Fruit fly (Drosophila melanogaster): ENCODE results near the gene CG34057.
A peak's percentile ranks its signal among the peaks of the same experiment; 100 is the strongest.

Gene CG34057

DNA sequence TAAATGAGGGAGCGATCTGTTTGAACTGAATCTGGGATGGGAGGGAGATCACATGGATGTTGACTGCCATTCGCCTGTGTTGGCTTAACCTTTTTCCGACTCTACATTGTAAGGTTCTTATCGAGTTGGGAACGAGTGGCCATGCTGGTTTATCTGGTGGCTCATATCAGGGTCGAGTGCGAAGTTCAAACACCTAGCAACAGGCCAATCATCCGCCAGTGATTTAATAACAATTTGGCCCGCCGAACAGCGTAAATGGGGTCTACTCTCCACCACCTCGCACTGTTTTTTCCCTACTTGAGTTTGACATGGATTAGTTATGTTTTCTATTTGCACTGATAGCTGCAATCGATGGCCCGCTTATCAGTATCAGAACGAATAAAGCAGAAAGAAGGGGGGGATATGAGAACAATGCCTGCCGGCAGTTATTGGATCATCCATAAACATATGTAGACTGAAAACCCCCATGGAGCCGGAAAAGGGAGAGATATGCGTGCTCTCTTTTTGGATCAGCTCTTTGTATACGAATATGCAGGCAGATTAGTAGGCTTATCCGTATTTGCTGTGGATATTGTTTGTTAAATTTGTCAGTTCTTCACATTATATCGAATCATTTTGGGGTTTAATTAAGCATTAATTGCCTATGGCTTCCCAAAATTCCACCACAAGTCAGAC is 9.6 kb upstream of the CG34057 start:
- peak; percentile 24 for TF ChIP-seq CG12768 (GFP tag; optimal IDR thresholded peaks at IDR 0.05)
- TF ChIP-seq pad (GFP tag; optimal IDR thresholded peaks at IDR 0.05) = peak; percentile 7
- no peak for TF ChIP-seq toe (GFP tag; optimal IDR thresholded peaks at IDR 0.05)
- TF ChIP-seq CG7045 (GFP tag; optimal IDR thresholded peaks at IDR 0.05) = peak; percentile 1
- no peak for TF ChIP-seq ovo (GFP tag; optimal IDR thresholded peaks at IDR 0.05)

DNA sequence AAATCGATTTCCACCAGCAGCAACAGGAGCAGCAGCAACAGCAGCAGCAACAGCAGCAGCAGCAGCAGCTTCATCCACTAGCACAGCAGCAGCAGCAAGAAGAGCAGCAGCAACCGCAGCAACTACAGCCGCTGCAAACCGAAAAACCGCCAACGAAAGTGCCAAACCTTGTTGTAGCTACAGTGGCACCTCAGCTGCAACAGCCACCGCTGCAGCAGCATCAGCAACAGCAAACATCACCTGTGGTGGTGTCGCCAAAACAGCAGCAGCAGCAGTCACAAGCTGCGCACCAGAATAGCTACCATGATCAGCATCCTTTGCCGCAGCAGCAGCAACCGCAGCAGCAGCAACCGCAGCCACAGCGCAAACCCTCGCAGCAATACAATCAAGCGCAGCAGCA is 8.8 kb upstream of the CG34057 start:
- TF ChIP-seq bab1 (GFP tag; optimal IDR thresholded peaks at IDR 0.05) = no peak
- TF ChIP-seq Clk (GFP tag; optimal IDR thresholded peaks at IDR 0.05) = no peak
- no peak for TF ChIP-seq pad (GFP tag; optimal IDR thresholded peaks at IDR 0.05)

DNA sequence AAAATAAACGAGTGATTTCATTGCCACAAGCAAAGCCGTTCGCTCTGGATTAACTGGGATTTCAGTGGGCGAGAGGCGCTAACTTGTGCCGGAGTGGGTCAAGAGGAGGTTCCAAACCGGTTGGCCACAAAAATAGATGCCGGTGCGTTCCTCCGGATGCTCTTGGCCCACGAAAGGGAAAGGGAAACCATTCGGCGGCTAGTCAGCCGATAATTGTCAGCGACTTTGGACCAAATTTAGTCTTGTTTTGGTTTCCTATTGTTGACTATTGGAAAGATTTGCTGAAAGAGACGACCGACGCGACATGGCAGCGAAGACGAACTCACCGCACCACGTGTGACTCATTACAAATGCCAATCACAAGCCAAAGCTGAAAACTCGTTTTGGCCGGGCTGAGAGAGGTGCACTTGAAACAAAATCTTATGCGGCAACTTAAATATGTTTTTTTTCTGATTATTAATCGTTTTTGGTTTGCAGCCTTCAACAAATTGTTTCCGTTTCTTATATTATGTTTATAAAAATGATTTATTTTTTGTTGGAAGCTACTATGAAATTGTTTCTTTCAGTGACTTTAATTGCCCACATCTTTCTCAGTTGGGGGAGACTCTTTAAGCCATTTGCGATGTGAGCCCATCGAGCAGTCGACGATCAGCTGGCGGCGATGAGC is 1.7 kb upstream of the CG34057 start, which contains the start of gene CG34056:
Gene CG34056, plus strand, starts transcription at position 638 of the 667 bp plus-strand sequence.
- TF ChIP-seq Mnt (GFP tag; optimal IDR thresholded peaks at IDR 0.05) = no peak
- TF ChIP-seq CG7045 (GFP tag; optimal IDR thresholded peaks at IDR 0.05) = peak; percentile 90
- no peak for TF ChIP-seq CG1620 (GFP tag; optimal IDR thresholded peaks at IDR 0.05)
- TF ChIP-seq Clk (GFP tag; optimal IDR thresholded peaks at IDR 0.05) = peak; percentile 64
- TF ChIP-seq CG12768 (GFP tag; optimal IDR thresholded peaks at IDR 0.05) = peak; percentile 90
- peak; percentile 88 for TF ChIP-seq CG33017 (tag; optimal IDR thresholded peaks at IDR 0.05)
- TF ChIP-seq cnc (optimal IDR thresholded peaks at IDR 0.05) = no peak
- peak; percentile 81 for TF ChIP-seq toe (GFP tag; optimal IDR thresholded peaks at IDR 0.05)
- TF ChIP-seq CG14711 (tag; optimal IDR thresholded peaks at IDR 0.05) = peak; percentile 80
- TF ChIP-seq Hr96 (GFP tag; optimal IDR thresholded peaks at IDR 0.05) = peak; percentile 63
- TF ChIP-seq cic (GFP tag; optimal IDR thresholded peaks at IDR 0.05) = no peak
- TF ChIP-seq CG11617 (GFP tag; optimal IDR thresholded peaks at IDR 0.05) = no peak
- TF ChIP-seq CG7101 (tag; optimal IDR thresholded peaks at IDR 0.05) = peak; percentile 79
- TF ChIP-seq tj (GFP tag; optimal IDR thresholded peaks at IDR 0.05) = peak; percentile 4
- no peak for TF ChIP-seq Crg-1 (GFP tag; optimal IDR thresholded peaks at IDR 0.05)
- peak; percentile 97 for TF ChIP-seq kay (GFP tag; ENCODE audit: borderline replicate concordance)
- peak; percentile 34 for TF ChIP-seq pad (GFP tag; optimal IDR thresholded peaks at IDR 0.05)
- TF ChIP-seq ovo (GFP tag; optimal IDR thresholded peaks at IDR 0.05) = no peak
- TF ChIP-seq CG5204 (GFP tag; optimal IDR thresholded peaks at IDR 0.05) = peak; percentile 69
- peak; percentile 71 for TF ChIP-seq bab1 (GFP tag; optimal IDR thresholded peaks at IDR 0.05)

DNA sequence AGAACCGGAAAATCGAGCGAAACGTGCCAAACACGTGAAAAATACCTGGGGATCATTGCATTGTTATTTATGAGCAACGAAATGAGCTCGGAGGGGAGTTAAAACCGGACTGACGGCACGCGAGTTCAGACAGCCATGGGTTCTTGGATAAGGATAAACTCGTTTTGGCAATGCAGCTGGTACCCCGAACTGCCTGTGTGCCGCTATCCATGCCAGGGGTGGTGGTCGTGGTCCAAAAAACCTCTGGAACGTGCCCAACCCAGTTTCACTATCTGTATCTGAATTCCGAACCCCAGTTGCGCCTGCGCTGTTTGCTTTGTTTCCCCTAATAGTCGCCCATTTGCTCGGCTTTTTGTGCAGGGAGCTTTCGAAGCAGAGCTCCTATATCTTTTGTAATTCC is 2.1 kb downstream of the CG34057 start:
- TF ChIP-seq CG14711 (tag; optimal IDR thresholded peaks at IDR 0.05) = no peak
- TF ChIP-seq CG5204 (GFP tag; optimal IDR thresholded peaks at IDR 0.05) = no peak
- no peak for TF ChIP-seq Crg-1 (GFP tag; optimal IDR thresholded peaks at IDR 0.05)
- TF ChIP-seq pad (GFP tag; optimal IDR thresholded peaks at IDR 0.05) = no peak
- TF ChIP-seq CG1620 (GFP tag; optimal IDR thresholded peaks at IDR 0.05) = no peak
- no peak for TF ChIP-seq CG7045 (GFP tag; optimal IDR thresholded peaks at IDR 0.05)
- no peak for TF ChIP-seq cic (GFP tag; optimal IDR thresholded peaks at IDR 0.05)
- no peak for TF ChIP-seq Hr96 (GFP tag; optimal IDR thresholded peaks at IDR 0.05)
- TF ChIP-seq cnc (optimal IDR thresholded peaks at IDR 0.05) = no peak
- TF ChIP-seq bab1 (GFP tag; optimal IDR thresholded peaks at IDR 0.05) = no peak
- no peak for TF ChIP-seq Clk (GFP tag; optimal IDR thresholded peaks at IDR 0.05)

DNA sequence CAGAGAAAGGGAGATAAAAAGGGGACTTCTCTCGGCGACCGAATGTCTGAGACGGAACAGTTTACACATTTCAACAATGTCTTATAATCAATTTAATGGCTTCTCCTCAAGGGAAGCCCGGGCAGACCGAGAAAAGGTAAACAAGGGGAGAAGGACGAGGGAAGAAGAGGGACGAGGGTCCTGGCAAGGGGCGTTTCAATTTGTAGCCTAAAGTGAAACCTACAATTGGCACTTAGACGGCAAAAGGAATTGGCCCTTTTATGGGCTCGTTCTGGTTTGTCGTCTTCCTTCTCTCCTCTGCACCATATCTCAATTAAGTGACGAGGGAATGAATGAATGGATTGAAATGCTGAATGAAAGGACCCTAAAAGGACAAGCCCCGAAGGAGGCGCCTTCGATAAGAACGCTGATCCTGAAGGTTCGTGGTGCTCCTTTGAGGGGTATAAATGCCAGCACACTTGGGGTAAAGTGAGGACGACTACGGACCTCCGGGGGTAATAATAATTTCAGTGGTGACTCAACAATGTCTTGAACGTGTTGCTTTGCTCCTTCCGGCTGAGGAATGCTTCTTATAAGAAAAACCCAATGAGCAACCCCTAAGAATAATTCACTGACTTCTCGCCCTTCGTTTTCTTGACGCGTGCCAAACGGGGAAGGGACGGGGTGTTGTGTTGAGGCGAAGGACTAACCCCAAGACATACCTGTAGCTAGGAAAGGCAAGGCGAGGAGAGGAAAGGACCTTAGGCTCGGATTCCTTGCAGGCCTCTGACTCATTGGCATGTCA is 3.5 kb downstream of the CG34057 start:
- TF ChIP-seq Clk (GFP tag; optimal IDR thresholded peaks at IDR 0.05) = no peak
- no peak for TF ChIP-seq bab1 (GFP tag; optimal IDR thresholded peaks at IDR 0.05)

DNA sequence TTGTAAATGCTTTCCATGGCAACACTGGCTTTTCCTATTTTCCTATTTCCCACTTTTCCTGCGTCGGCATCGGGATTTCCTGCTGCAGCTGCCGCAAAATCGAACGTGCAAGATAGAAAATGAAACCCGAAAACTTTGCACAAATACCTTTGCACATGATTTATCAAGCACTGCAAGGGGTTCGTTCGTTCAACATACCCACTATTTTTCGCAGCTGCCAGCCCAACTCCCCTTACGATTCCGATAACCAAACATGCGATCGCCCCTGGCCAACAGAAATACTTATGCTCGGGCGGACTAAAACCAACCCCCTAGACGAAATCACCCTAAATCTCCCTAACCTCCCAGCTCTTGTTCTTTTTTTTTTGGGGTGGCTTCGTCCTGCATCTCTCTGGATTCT is 4.3 kb downstream of the CG34057 start:
- no peak for TF ChIP-seq Hr96 (GFP tag; optimal IDR thresholded peaks at IDR 0.05)
- TF ChIP-seq cic (GFP tag; optimal IDR thresholded peaks at IDR 0.05) = no peak
- TF ChIP-seq tj (GFP tag; optimal IDR thresholded peaks at IDR 0.05) = no peak
- TF ChIP-seq kay (GFP tag; ENCODE audit: borderline replicate concordance) = no peak
- TF ChIP-seq CG7045 (GFP tag; optimal IDR thresholded peaks at IDR 0.05) = no peak
- no peak for TF ChIP-seq CG1620 (GFP tag; optimal IDR thresholded peaks at IDR 0.05)
- no peak for TF ChIP-seq CG5204 (GFP tag; optimal IDR thresholded peaks at IDR 0.05)
- TF ChIP-seq pad (GFP tag; optimal IDR thresholded peaks at IDR 0.05) = no peak
- TF ChIP-seq Mnt (GFP tag; optimal IDR thresholded peaks at IDR 0.05) = no peak
- no peak for TF ChIP-seq ovo (GFP tag; optimal IDR thresholded peaks at IDR 0.05)
- no peak for TF ChIP-seq cnc (optimal IDR thresholded peaks at IDR 0.05)

DNA sequence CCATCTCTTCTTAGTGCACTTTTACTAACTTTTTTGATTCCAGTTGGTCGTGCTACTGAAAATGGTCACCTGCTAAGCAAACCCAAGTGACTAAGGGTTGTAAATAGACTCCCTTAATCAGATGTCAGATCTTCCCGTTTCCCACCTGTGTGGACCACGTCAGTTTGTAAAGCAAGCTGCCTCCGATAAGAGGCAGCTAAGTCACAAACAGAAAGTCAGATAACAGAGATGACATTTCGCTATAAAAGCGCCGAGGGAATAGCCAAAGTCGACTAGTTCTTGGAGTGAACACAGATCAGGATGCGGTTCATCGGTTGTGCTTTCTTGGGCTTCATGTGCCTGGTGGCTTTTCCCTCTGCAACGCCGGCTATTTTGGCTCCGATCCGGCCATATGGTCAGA is 5.4 kb downstream of the CG34057 start, which contains the start of gene mat:
Gene mat, plus strand, starts transcription at position 301 of the 400 bp plus-strand sequence.
- no peak for TF ChIP-seq cnc (optimal IDR thresholded peaks at IDR 0.05)
- TF ChIP-seq cic (GFP tag; optimal IDR thresholded peaks at IDR 0.05) = no peak
- no peak for TF ChIP-seq Hr96 (GFP tag; optimal IDR thresholded peaks at IDR 0.05)
- no peak for TF ChIP-seq CG7101 (tag; optimal IDR thresholded peaks at IDR 0.05)
- TF ChIP-seq Mnt (GFP tag; optimal IDR thresholded peaks at IDR 0.05) = no peak
- no peak for TF ChIP-seq kay (GFP tag; ENCODE audit: borderline replicate concordance)
- no peak for TF ChIP-seq Clk (GFP tag; optimal IDR thresholded peaks at IDR 0.05)
- no peak for TF ChIP-seq CG12768 (GFP tag; optimal IDR thresholded peaks at IDR 0.05)
- TF ChIP-seq ovo (GFP tag; optimal IDR thresholded peaks at IDR 0.05) = no peak
